Worm (Caenorhabditis elegans) whole organism, dauer: ENCODE measurements around the gene Y116A8B.1.

Experiments
- unc-62 ChIP-seq: sonication (generic microtip); optimal IDR thresholded peaks from 2 replicates; lab custom pipeline; 2017; ENCODE audit warnings: missing biosample characterization, missing genetic modification reagents, missing genetic modification characterization

Gene Y116A8B.1

ce11 chrIV:17223474-17223873 is 7.3 kb downstream of the Y116A8B.1 start, which contains the start of gene Y116A8B.4:
Gene Y116A8B.4 (plus strand): TSS chrIV:17223774.
- no peak for TF ChIP-seq unc-62 (GFP tag; lab: Kevin White, UChicago)

DNA sequence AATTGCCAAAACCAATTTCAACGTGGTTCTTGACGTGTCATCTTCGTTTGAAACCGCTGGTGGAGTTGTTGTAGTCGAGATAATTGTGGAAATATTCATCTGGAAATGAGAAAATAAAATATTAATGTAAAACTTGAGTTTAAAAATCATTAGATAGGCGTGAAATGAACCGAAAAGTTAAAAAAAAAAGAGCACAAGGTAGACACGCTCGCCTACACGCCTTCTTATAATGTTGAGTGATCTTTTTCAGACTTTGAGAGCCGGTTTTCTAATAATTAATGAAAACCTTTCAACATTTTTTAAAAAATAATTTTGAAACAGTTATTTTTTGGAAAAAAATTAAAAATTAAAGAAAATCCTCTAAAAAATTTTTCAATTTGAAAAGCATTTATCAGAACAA is 14.8 kb downstream of the Y116A8B.1 start, which contains the start of gene npr-32:
TSS of gene npr-32 (minus strand) at position 101 of the 400 bp plus-strand sequence.
- TF ChIP-seq unc-62 (GFP tag; lab: Kevin White, UChicago) = no peak

DNA sequence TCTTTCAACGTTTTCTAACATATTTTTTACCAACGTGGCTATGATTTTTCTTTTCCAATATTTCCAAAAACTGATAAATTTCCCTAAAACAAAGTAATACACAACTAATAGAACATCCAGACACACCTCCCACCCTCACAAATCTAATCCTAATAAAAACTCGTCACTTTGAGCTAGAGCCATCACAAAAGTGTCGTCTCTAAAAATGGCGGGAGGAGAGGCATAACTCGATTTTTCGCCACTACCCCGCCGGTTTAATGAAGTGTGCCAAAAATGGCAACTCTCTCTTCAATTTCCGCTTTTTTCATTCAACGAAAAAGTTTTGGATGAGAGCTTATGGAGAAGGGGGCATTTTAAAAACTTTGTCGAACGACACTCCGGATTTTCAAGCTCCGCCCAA is 16.8 kb downstream of the Y116A8B.1 start:
- no peak for TF ChIP-seq unc-62 (GFP tag; lab: Kevin White, UChicago)

ce11 chrIV:17233494-17233893 is 17.3 kb downstream of the Y116A8B.1 start:
- no peak for TF ChIP-seq unc-62 (GFP tag; lab: Kevin White, UChicago)

DNA sequence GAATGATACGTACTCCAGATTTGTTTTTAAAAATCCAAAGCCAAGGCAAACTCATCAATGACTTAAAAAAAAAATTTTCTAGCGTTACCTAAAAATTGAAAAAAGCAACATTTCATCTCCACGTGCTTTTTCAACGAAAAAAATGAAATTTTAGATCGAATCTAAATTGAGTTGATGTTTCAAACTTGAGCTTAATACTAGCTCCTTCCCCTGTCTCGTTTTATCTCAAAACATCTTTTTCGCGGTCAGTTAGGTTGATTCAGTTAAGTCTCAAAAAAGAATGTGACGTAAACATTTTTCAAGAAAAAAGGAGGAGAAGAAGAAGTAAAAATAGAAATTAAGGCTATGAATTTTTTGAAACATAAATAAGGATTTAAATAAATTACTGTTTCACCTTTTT is 20.9 kb downstream of the Y116A8B.1 start:
- no peak for TF ChIP-seq unc-62 (GFP tag; lab: Kevin White, UChicago)

DNA sequence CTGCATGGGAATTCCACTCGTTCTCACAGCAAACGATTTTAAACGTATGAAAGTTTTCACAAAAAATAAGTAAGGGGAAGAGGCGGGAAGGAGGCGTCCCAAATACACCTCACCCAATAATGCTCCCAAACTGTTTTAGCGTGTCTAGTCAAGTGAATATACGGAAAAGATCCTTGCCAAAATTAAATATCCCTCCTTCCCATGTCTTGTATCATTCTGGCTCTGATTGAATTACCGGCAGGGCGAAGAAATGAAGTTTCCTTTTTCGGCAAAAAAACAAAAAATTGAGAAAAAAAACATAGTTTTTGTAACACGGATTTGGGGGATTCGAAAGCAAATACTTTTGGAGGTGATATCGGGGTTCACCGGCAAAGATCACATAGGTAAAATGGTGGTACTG is 22.8 kb downstream of the Y116A8B.1 start:
- no peak for TF ChIP-seq unc-62 (GFP tag; lab: Kevin White, UChicago)

DNA sequence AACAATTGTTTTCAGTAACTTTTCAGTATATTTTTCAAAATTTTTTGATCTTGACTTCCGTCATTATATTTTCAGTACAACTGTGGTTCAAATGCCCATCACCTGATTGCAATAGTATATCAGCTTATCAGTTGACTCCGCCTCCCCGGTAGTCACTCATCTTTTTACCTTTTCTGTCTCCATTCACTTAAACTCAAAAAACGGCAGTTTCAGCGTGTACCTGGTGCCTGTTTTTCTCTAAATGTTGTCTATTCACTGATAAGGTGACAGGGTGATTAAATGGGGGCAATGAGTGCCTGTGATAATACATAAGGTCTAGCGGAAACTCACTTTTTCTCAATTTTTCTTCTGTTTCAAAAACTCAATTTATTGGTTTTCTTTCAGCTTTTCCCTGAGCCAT is 29.1 kb downstream of the Y116A8B.1 start, which contains the start of gene ZK550.2:
TSS of gene ZK550.2 (plus strand) at position 385 of the 400 bp plus-strand sequence.
- no peak for TF ChIP-seq unc-62 (GFP tag; lab: Kevin White, UChicago)

DNA sequence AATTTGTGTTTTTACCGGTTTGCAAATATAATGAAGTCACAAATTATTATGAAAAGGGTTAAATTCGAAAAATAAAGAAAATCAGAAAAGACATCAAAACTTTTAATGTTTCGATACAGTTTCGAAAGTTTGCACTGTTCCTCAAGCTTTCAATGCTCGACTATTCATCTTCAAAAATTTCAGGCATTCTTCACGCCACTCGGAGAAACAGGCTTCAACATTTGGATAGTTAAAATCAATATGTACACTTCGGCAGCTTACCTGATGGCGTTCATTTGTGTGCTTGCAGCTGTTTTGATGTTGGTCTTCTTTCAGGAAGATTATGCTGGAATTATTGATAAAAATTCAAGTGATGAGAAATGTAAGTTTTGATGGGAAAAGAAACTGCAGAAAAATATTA is 31.0 kb downstream of the Y116A8B.1 start:
- no peak for TF ChIP-seq unc-62 (GFP tag; lab: Kevin White, UChicago)

ce11 chrIV:17248538-17248937 is 32.4 kb downstream of the Y116A8B.1 start:
- TF ChIP-seq unc-62 (GFP tag; lab: Kevin White, UChicago) = no peak

DNA sequence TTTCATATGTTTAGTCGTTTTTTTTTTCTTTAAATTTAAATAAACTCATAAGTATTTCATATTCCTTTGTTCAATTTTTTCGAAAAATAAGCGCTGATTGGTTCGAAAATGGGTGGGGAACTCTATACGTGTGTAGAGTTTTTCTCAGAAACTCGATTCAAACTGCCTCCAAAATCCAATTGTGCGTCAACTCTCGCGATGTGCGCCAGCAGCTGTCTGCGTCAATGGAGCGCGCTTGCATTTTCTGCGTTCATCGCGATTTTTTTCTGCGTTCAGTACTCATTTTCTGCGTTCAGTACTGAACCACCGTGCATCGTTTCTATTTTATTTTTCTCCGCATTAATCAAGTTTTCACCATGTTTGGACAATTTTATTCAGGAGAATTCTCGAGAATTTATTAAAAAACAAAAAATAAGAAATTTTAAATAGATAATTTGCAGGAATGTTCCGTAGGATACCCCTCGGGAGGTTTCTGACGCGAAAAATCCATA is 33.6 kb downstream of the Y116A8B.1 start, which contains the start of gene eelo-2:
TSS of gene eelo-2 (plus strand) at position 441 of the 491 bp plus-strand sequence.
- no peak for TF ChIP-seq unc-62 (GFP tag; lab: Kevin White, UChicago)

DNA sequence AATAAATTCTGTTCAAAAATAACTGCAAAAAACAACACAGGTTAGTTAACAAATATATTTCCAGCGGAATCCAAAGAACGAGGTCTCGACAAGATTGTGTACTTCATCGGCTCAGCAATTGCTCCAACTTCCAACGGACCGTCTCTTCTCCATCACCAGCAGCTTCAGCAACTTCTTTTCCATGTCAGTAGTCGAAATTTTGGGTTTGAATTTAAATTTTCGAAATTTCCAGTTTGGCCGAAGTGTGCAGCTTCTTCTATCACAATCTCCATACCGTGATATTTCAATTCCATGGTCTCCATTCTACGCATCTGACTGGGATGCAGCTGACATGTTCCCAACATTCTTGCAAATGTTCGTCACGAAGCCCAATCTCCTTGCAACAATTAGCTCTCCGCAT is 37.3 kb downstream of the Y116A8B.1 start:
- TF ChIP-seq unc-62 (GFP tag; lab: Kevin White, UChicago) = no peak

ce11 chrIV:17255001-17255400 is 38.9 kb downstream of the Y116A8B.1 start, which contains the start of gene gtf-2E1:
Gene gtf-2E1 (plus strand): TSS chrIV:17255301.
- TF ChIP-seq unc-62 (GFP tag; lab: Kevin White, UChicago) = no peak

- TF ChIP-seq unc-62 (GFP tag; lab: Kevin White, UChicago) = no peak
These were observed 42.7 kb downstream of the Y116A8B.1 start for ce11 chrIV:17258824-17259223.

DNA sequence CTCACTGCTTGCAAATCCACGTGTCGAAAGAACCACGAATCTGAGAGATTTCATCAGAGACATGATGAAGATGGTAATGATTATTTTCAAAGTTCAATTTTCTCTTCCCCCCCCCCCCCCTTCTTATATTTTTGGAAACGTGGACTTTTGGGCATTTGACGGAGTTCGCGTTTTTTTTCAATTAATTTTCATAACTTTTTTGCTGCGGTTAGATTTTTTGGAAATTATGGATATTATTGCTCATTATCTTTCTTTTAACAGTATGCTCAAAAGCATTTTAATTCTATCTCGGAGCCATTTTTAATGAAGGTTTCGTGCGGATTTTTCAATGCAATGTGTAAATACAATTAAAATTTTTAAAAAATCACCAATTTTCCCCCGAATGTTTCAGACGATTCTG is 43.2 kb downstream of the Y116A8B.1 start, which contains the start of gene phyh-1:
TSS of gene phyh-1 (minus strand) at position 101 of the 400 bp plus-strand sequence.
- TF ChIP-seq unc-62 (GFP tag; lab: Kevin White, UChicago) = no peak

DNA sequence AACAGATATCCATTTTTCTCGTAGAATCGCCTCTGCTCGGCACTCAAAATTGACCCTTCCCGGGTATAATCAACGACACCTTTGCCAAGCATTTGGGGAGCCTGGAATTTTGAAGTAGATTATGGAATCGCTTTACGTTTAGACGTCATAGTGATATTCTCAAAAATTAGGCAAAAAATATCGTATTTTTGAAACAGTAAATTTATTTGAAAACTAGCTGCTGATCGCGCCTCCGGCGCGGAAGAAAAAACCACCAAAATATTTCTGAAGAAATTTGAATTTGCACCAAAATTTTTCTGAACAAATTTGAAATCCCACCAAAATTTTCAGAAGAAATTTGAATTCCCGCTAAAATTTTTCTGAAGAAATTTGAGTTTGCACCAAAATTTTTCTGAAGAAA is 46.2 kb downstream of the Y116A8B.1 start, which contains the start of gene ZK550.6:
TSS of gene ZK550.6 (minus strand) at position 101 of the 400 bp plus-strand sequence.
- TF ChIP-seq unc-62 (GFP tag; lab: Kevin White, UChicago) = no peak

ce11 chrIV:17263714-17264113 is 47.6 kb downstream of the Y116A8B.1 start:
- no peak for TF ChIP-seq unc-62 (GFP tag; lab: Kevin White, UChicago)

ce11 chrIV:17264714-17265113 is 48.6 kb downstream of the Y116A8B.1 start, which contains the start of gene F26D10.13:
Gene F26D10.13 (minus strand): TSS chrIV:17264814.
- TF ChIP-seq unc-62 (GFP tag; lab: Kevin White, UChicago) = no peak
